Fruit fly (Drosophila melanogaster) whole organism: ENCODE measurements around the gene wda.

Source experiments
- CG8478 ChIP-seq: fragments of >200 bp; optimal IDR thresholded peaks from 2 replicates; lab custom pipeline; 2018; ENCODE audit warnings: inconsistent platforms
- Dll ChIP-seq: fragments of >200 bp; optimal IDR thresholded peaks from 2 replicates; lab custom pipeline; 2017
- EcR ChIP-seq, 2 experiments: fragments of >200 bp; optimal IDR thresholded peaks; 2 replicates each; lab custom pipeline; 2017; ENCODE audit warnings: missing biosample characterization in 2 of 2, missing genetic modification characterization in 2 of 2, missing genetic modification reagents in 2 of 2
- pan ChIP-seq: fragments of >200 bp; optimal IDR thresholded peaks from 2 replicates; lab custom pipeline; 2017
- psq ChIP-seq: fragments of >200 bp; optimal IDR thresholded peaks from 2 replicates; lab custom pipeline; 2017
- usp ChIP-seq: fragments of >200 bp; optimal IDR thresholded peaks from 2 replicates; lab custom pipeline; 2017; ENCODE audit warnings: missing biosample characterization, missing genetic modification characterization, mixed read lengths

Gene wda

DNA sequence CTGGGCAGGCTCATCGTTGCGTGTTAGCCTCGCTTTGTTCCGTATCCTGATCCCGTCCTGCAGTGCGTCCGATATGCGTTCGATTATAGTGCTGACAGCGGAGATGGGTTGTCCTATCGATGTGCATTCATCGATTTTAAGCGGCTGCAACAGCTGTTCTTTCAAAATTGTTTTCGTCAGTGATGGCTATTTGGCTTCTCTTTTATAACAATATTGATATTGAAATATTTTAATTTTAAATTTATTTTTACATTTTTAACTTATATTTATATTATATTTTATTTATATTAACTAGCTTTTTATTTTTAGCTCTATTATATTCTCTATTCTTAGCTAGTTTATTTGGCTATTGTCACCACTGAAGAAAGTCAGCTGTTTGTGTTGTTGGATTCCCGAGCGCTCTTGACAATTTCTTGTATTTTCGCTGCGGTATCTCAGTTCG is at the start of gene wda, which contains the start of gene Pex11c:
TSS of gene wda (minus strand) at position 102 of the 442 bp plus-strand sequence.
TSS of gene Pex11c (plus strand) at position 380 of the 442 bp plus-strand sequence.
- no peak for TF ChIP-seq CG8478
- TF ChIP-seq psq (lab: Kevin White, UChicago) = no peak
- TF ChIP-seq EcR (GFP tag; optimal IDR thresholded peaks at IDR 0.05; lab: Kevin White, UChicago) = no peak
- TF ChIP-seq usp (GFP tag; lab: Kevin White, UChicago) = no peak
- TF ChIP-seq pan (lab: Kevin White, UChicago) = no peak
- no peak for TF ChIP-seq Dll (lab: Kevin White, UChicago)

DNA sequence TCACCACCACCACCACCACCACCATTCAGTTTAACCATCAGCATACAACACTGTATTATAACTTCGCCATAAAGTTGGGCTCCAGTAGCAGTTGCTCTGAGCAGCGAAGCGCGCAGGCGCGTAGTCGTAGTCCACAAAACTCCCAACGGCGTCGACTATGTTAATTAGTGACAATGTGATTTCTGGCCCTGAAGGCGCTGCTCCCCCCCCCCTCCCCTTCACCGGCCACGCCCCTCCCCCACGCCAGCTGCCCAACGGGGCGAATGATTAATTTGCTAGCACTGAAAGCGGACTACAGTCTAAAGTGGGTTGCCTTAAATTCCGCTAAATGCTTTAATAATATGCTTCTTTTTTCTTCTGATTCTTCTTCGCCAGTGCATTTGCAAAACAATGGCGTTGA is 48.9 kb upstream of the wda start:
- no peak for TF ChIP-seq Dll (lab: Kevin White, UChicago)
- no peak for TF ChIP-seq pan (lab: Kevin White, UChicago)
- no peak for TF ChIP-seq EcR (GFP tag; optimal IDR thresholded peaks at IDR 0.05; lab: Kevin White, UChicago)
- TF ChIP-seq usp (GFP tag; lab: Kevin White, UChicago) = no peak
- no peak for TF ChIP-seq psq (lab: Kevin White, UChicago)
- no peak for TF ChIP-seq CG8478

DNA sequence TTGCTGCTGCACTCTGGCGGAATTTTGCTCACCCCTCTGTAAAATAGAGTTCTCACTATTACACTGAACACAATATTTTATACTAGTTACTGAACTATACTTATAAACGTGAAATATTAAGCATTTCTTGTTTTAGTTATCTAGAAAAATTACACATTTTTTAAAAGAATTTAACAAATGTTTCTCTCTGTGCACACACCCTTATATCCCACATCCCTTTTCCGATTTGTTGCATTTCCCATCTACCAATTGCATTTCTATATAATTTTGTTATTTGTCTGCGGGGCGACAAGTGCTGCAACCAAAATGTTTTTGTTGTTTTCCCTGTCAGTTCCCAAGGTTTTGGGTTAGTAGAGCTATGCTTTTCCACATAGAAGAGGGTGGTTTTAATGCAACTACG is 45.4 kb upstream of the wda start:
- TF ChIP-seq CG8478 (no peak), EcR (GFP tag; optimal IDR thresholded peaks at IDR 0.05; lab: Kevin White, UChicago) (no peak), usp (GFP tag; lab: Kevin White, UChicago) (no peak), psq (lab: Kevin White, UChicago) (no peak), pan (lab: Kevin White, UChicago) (no peak), Dll (lab: Kevin White, UChicago) (no peak)

DNA sequence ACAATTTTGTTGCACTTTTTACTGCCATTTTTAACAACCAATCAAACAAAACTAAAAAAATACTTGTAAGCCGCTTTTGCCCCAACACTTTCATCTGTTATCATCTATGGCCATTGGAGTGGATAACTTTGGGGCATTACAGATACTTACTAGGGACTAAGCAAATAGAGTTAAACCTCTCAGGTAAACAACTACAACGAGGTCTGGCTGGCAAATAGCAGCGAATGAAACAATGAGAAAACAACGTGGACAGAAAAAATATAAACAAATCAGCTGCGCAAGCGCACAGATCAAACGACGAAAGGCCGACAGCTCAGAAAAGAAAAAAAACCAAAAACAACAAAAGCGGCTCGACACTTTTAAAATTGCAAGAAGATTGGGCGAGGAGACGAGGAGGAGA is 44.3 kb upstream of the wda start:
- TF ChIP-seq psq (lab: Kevin White, UChicago) = no peak
- TF ChIP-seq Dll (lab: Kevin White, UChicago) = no peak
- TF ChIP-seq CG8478 = no peak
- no peak for TF ChIP-seq usp (GFP tag; lab: Kevin White, UChicago)
- no peak for TF ChIP-seq EcR (GFP tag; optimal IDR thresholded peaks at IDR 0.05; lab: Kevin White, UChicago)
- no peak for TF ChIP-seq pan (lab: Kevin White, UChicago)

DNA sequence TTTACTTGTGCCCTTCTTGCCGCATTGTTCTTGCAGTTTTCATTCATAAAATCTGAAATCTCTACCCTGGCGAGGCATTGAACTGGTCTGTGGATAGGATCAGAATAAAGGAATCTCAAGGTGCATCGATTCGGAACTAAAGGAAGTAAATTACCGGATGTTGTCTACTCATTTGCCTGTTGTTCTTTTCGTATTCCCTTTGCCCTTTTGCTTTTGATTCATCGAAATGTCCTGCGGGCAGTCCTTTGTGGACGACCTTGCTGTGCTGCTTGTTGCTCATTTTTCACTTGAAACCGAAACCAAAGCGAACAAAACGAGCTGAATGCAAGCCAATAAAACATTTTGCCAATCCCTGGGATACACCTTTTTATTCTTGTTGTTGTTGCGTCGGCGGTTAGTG is 43.4 kb upstream of the wda start:
- no peak for TF ChIP-seq EcR (GFP tag; optimal IDR thresholded peaks at IDR 0.05; lab: Kevin White, UChicago)
- TF ChIP-seq psq (lab: Kevin White, UChicago) = no peak
- TF ChIP-seq pan (lab: Kevin White, UChicago) = no peak
- TF ChIP-seq Dll (lab: Kevin White, UChicago) = no peak
- no peak for TF ChIP-seq usp (GFP tag; lab: Kevin White, UChicago)
- TF ChIP-seq CG8478 = no peak

DNA sequence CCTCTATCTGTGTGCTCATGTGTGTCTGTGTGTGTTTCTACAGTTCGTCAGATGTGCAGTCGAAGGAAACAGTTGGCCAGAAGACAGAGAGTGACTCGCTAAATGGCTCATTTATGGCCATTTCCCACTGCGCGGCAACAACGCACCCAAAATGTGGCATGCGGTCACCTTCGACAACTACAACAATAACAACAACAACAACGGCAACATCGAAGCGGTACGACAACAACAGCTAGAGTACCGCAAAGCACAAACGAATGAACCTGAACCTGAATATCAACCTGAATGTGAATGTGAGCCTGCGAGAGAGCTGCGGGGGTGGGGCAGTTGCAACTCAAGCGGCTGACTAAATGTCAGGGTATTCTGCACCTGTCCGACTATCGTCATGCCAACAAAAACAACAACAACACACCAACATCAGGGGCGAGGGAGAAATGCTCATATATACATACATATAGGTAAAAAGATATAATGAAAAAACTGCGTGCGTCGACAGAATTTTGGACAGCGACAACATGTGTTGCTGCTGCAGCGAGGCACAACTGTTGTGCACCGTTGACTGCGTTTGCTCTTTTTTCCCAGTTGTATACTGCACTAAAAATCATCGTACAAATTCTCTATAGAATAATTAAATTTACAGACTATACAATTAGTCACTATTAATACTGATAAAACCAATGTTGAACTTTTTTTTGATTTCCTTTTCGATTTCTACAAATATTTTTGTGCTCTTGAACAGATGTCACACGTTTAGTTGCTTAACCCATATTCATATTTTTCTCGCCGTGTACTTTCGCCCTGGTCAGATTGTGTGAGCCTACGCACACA is 42.4 kb upstream of the wda start:
- no peak for TF ChIP-seq pan (lab: Kevin White, UChicago)
- no peak for TF ChIP-seq EcR (GFP tag; optimal IDR thresholded peaks at IDR 0.05; lab: Kevin White, UChicago)
- TF ChIP-seq Dll (lab: Kevin White, UChicago) = no peak
- no peak for TF ChIP-seq usp (GFP tag; lab: Kevin White, UChicago)

DNA sequence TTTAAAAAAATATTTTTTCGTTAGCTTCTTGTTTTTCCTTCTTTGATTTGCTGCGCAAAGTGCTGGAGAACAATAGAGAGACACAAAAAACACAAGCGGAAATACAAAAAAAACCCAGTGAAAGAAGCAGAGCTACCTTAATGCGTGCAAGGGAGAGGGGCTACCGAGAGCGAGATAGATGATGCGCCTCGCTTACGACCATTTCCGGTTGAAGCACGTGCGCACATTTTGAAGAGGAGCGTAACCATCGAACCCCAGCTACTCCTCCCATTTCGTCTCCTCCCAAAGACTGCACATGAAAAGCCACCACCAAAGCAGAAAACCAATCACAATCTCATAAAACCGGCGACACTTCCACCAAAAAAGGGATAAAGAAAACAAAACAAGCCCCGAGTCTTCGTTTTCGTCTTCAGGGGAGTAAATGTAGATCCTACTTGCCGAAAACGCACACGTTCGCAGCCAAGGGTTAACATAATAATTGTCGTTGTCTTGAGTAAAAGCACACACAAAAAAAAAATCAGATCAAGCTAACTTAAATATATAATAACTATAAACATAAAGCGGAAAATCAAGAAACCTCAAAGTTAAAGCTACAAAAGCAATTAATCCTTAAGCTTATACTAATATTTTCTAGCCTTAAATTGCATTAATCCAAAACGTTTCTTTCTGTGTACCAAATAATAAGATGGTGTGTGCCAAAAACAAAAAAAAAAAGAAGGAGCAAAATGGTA is 39.4 kb upstream of the wda start:
- TF ChIP-seq usp (GFP tag; lab: Kevin White, UChicago) (no peak), CG8478 (no peak), pan (lab: Kevin White, UChicago) (no peak), Dll (lab: Kevin White, UChicago) (no peak)

DNA sequence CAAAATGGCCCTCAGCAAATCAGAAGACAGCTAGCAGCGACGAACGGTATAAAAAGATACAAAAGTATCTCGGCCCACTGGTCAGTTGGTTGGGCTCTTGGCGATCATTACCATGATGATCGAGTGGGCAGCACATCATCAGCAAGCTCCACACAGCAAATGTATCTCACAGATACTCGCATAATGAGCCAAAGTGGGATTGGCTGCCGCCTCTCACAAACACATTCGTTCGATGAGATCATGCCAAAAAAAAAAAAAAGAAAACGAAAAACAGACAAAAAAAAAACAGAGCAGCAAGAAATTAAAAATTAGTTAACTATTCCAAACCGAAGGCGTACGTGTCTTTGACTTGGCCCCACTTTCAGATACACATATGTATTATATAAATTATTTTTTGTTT is 38.3 kb upstream of the wda start:
- TF ChIP-seq EcR (GFP tag; optimal IDR thresholded peaks at IDR 0.05; lab: Kevin White, UChicago) (no peak), pan (lab: Kevin White, UChicago) (no peak)

DNA sequence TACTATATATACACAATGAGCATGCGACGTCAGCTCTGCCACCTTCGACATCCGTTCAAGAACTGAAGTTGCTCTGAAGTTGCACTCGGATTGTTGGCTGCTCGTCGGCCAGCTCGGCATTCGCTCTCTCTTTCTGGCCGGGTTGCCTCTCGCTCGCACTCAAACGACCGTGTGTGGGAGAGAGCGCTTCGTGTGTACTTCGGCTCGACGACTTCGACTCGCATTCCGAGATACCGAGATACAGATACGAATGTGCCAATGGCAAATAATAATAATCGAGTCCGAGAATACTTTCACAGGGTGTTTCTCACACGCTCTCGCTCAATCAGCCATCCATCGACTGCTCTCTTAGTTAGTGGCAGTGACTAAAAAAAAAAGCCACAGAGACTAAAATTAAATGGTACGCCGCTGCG is 37.5 kb upstream of the wda start:
- TF ChIP-seq CG8478 (peak; percentile 90), pan (lab: Kevin White, UChicago) (no peak), Dll (lab: Kevin White, UChicago) (peak; percentile 70)

DNA sequence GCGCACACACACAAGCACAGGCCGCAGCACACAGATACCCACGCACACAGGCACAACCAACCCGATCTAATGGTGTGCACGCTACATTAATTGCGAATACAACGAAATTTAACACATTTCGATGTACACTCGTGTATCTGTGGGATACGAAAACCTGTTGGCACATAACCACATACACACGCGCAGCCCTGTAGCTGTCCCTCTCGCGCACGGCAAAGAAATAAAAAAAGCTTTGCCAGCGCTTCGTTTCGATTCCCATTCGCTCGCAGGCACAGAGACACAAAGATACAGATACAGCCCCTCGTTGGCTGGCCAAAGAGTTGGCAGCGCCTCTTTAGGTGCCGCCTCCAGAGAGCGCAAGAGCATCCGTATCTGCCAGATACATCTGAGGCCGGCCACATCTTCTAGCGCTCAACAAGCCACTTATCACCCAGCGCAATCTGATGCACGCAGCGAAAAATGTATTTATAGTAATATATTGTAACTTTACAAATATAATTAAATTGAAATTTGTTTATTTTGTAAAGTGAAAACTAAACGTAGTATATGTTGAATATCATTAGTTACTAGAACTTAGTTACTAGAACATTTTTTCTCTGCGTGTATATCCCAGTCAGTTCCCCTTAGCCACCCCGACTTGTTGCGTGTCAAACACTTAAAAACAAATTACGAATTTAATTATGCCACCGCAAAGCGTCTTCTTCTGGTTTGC is 35.3 kb upstream of the wda start:
- peak; percentile 72 for TF ChIP-seq CG8478
- no peak for TF ChIP-seq usp (GFP tag; lab: Kevin White, UChicago)
- no peak for TF ChIP-seq psq (lab: Kevin White, UChicago)
- TF ChIP-seq EcR (GFP tag; optimal IDR thresholded peaks at IDR 0.05; lab: Kevin White, UChicago) = no peak
- TF ChIP-seq Dll (lab: Kevin White, UChicago) = no peak
- TF ChIP-seq pan (lab: Kevin White, UChicago) = no peak

DNA sequence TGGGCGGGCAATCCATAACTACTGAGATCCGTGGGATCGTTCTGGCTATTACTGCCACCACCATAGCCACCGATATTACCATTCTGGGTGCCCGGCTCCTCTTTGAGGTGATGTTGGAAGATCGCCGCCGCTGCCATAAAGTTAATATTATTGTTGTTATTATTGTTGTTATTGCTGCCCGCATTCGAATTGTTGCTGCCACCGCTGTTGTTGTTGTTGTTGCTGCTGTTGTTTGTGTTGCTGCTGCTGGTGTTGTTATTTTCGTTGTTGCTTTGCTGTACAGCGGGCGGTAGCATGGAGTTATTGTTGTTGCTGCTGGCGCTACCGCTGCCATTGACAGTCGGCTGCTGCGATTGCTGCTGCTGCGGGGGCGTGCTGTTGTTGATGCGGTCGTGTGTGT is 34.4 kb upstream of the wda start:
- TF ChIP-seq psq (lab: Kevin White, UChicago) (no peak), EcR (GFP tag; optimal IDR thresholded peaks at IDR 0.05; lab: Kevin White, UChicago) (no peak), Dll (lab: Kevin White, UChicago) (no peak), CG8478 (no peak), pan (lab: Kevin White, UChicago) (no peak), usp (GFP tag; lab: Kevin White, UChicago) (no peak)
